Worm (Caenorhabditis elegans) whole organism, L2 larva: ENCODE results near the gene dpyd-1.

ENCODE experiments used
- C34F6.9 ChIP-seq: fragments of 150-350 bp; optimal IDR thresholded peaks from 2 replicates; lab custom pipeline; 2014; ENCODE audit warnings: missing biosample characterization, missing genetic modification characterization
- F13H6.1 ChIP-seq: sonication (generic microtip); optimal IDR thresholded peaks from 2 replicates; lab custom pipeline; 2016; ENCODE audit warnings: missing genetic modification characterization, missing compliant biosample characterization
- R02D3.7 ChIP-seq: fragments of 150-350 bp; optimal IDR thresholded peaks from 2 replicates; lab custom pipeline; 2014; ENCODE audit warnings: missing biosample characterization, missing genetic modification characterization
- Y55F3AM.14 ChIP-seq: fragments of 200-800 bp; sonication (Bioruptor generic); optimal IDR thresholded peaks from 2 replicates; lab custom pipeline; 2018; ENCODE audit warnings: mild to moderate bottlenecking, missing genetic modification characterization, missing compliant biosample characterization
- ZK546.5 ChIP-seq: sonication (generic microtip); optimal IDR thresholded peaks from 2 replicates; lab custom pipeline; 2017; ENCODE audit warnings: missing biosample characterization, missing genetic modification characterization
- alr-1 ChIP-seq: fragments of 150-350 bp; optimal IDR thresholded peaks from 2 replicates; lab custom pipeline; 2014; ENCODE audit warnings: missing biosample characterization, missing genetic modification characterization
- aly-2 ChIP-seq: fragments of 150-350 bp; optimal IDR thresholded peaks from 2 replicates; lab custom pipeline; 2014; ENCODE audit warnings: missing biosample characterization, missing genetic modification characterization
- ama-1 ChIP-seq: fragments of 150-350 bp; optimal IDR thresholded peaks from 2 replicates; lab custom pipeline; 2018; ENCODE audit warnings: inconsistent platforms
- blmp-1 ChIP-seq: sonication (generic microtip); optimal IDR thresholded peaks from 2 replicates; lab custom pipeline; 2017; ENCODE audit warnings: missing genetic modification characterization, mild to moderate bottlenecking, missing compliant biosample characterization, antibody characterized with exemption, moderate library complexity; ENCODE audit not compliant: insufficient read depth
- ceh-16 ChIP-seq: fragments of 150-350 bp; optimal IDR thresholded peaks from 2 replicates; lab custom pipeline; 2014; ENCODE audit warnings: missing biosample characterization, missing genetic modification characterization
- ceh-82 ChIP-seq: fragments of 150-350 bp; optimal IDR thresholded peaks from 2 replicates; lab custom pipeline; 2014; ENCODE audit warnings: missing biosample characterization, missing genetic modification characterization
- crh-2 ChIP-seq: sonication (generic microtip); optimal IDR thresholded peaks from 2 replicates; lab custom pipeline; 2017; ENCODE audit warnings: missing biosample characterization, missing genetic modification characterization
- dmd-4 ChIP-seq: sonication (generic microtip); optimal IDR thresholded peaks from 2 replicates; lab custom pipeline; 2017; ENCODE audit warnings: missing biosample characterization, missing genetic modification characterization
- egl-27 ChIP-seq: sonication (generic microtip); optimal IDR thresholded peaks from 3 replicates; lab custom pipeline; 2017; ENCODE audit warnings: missing biosample characterization, missing genetic modification reagents, missing genetic modification characterization
- elt-1 ChIP-seq: fragments of 150-350 bp; optimal IDR thresholded peaks from 2 replicates; lab custom pipeline; 2014; ENCODE audit warnings: missing biosample characterization, missing genetic modification characterization
- elt-3 ChIP-seq: sonication (generic microtip); optimal IDR thresholded peaks from 2 replicates; lab custom pipeline; 2017; ENCODE audit warnings: missing biosample characterization, missing genetic modification characterization
- fos-1 ChIP-seq: fragments of 150-350 bp; optimal IDR thresholded peaks from 2 replicates; lab custom pipeline; 2014; ENCODE audit warnings: missing biosample characterization, missing genetic modification characterization
- gmeb-1 ChIP-seq: fragments of 150-350 bp; optimal IDR thresholded peaks from 2 replicates; lab custom pipeline; 2014; ENCODE audit warnings: missing biosample characterization, missing genetic modification characterization
- lin-11 ChIP-seq: fragments of 150-350 bp; sonication (generic microtip); optimal IDR thresholded peaks from 2 replicates; lab custom pipeline; 2014; ENCODE audit warnings: missing biosample characterization, missing genetic modification characterization, inconsistent platforms, mixed read lengths
- lin-13 ChIP-seq: fragments of 150-350 bp; optimal IDR thresholded peaks from 2 replicates; lab custom pipeline; 2014; ENCODE audit warnings: missing biosample characterization, missing genetic modification reagents, missing genetic modification characterization
- lin-39 ChIP-seq: fragments of 150-350 bp; optimal IDR thresholded peaks from 2 replicates; lab custom pipeline; 2014; ENCODE audit warnings: missing biosample characterization, missing genetic modification reagents, missing genetic modification characterization
- lsy-2 ChIP-seq, 2 experiments: fragments of 150-350 bp in 1 of 2; sonication (generic microtip) in 1 of 2; optimal IDR thresholded peaks; 2 replicates each; lab custom pipeline; 2014 to 2017; ENCODE audit warnings: missing biosample characterization in 2 of 2, missing genetic modification characterization in 2 of 2
- mab-5 ChIP-seq: fragments of 150-350 bp; optimal IDR thresholded peaks from 2 replicates; lab custom pipeline; 2014; ENCODE audit warnings: missing biosample characterization, missing genetic modification characterization
- mbf-1 ChIP-seq: sonication (generic microtip); optimal IDR thresholded peaks from 2 replicates; lab custom pipeline; 2017; ENCODE audit warnings: missing biosample characterization, missing genetic modification characterization
- mdl-1 ChIP-seq, 2 experiments: fragments of 150-350 bp in 1 of 2; sonication (generic microtip) in 1 of 2; optimal IDR thresholded peaks; 2 replicates each; lab custom pipeline; 2017; ENCODE audit warnings: missing biosample characterization in 2 of 2, missing genetic modification characterization in 2 of 2
- nhr-10 ChIP-seq: sonication (generic microtip); optimal IDR thresholded peaks from 2 replicates; lab custom pipeline; 2017; ENCODE audit warnings: missing biosample characterization, missing genetic modification characterization
- nhr-11 ChIP-seq: fragments of 150-350 bp; optimal IDR thresholded peaks from 2 replicates; lab custom pipeline; 2014; ENCODE audit warnings: missing biosample characterization, missing genetic modification characterization
- nhr-12 ChIP-seq: fragments of 150-350 bp; optimal IDR thresholded peaks from 2 replicates; lab custom pipeline; 2014; ENCODE audit warnings: missing biosample characterization, missing genetic modification characterization
- nhr-129 ChIP-seq: fragments of 150-350 bp; optimal IDR thresholded peaks from 2 replicates; lab custom pipeline; 2014; ENCODE audit warnings: missing biosample characterization, missing genetic modification characterization
- nhr-21 ChIP-seq: fragments of 150-350 bp; optimal IDR thresholded peaks from 2 replicates; lab custom pipeline; 2014; ENCODE audit warnings: missing biosample characterization, missing genetic modification characterization
- nhr-23 ChIP-seq: fragments of 150-350 bp; optimal IDR thresholded peaks from 2 replicates; lab custom pipeline; 2014; ENCODE audit warnings: missing biosample characterization, missing genetic modification reagents, missing genetic modification characterization
- nhr-237 ChIP-seq: fragments of 150-350 bp; optimal IDR thresholded peaks from 2 replicates; lab custom pipeline; 2014; ENCODE audit warnings: missing biosample characterization, missing genetic modification characterization
- nhr-25 ChIP-seq: fragments of 150-350 bp; sonication (generic microtip); optimal IDR thresholded peaks from 3 replicates; lab custom pipeline; 2014; ENCODE audit warnings: missing biosample characterization, missing genetic modification characterization
- nhr-6 ChIP-seq: fragments of 150-350 bp; optimal IDR thresholded peaks from 2 replicates; lab custom pipeline; 2014; ENCODE audit warnings: missing biosample characterization, missing genetic modification characterization
- nhr-77 ChIP-seq: fragments of 150-350 bp; optimal IDR thresholded peaks from 2 replicates; lab custom pipeline; 2014; ENCODE audit warnings: missing biosample characterization, missing genetic modification characterization
- peb-1 ChIP-seq: fragments of 150-350 bp; optimal IDR thresholded peaks from 2 replicates; lab custom pipeline; 2014; ENCODE audit warnings: missing biosample characterization, missing genetic modification characterization
- sem-4 ChIP-seq: fragments of 150-350 bp; optimal IDR thresholded peaks from 2 replicates; lab custom pipeline; 2014; ENCODE audit warnings: missing biosample characterization, missing genetic modification reagents, missing genetic modification characterization
- skn-1 ChIP-seq: sonication (generic microtip); optimal IDR thresholded peaks from 2 replicates; lab custom pipeline; 2017; ENCODE audit warnings: missing biosample characterization, missing genetic modification characterization
- sma-3 ChIP-seq: sonication (generic microtip); optimal IDR thresholded peaks from 2 replicates; lab custom pipeline; 2016; ENCODE audit warnings: missing genetic modification reagents, missing genetic modification characterization, missing compliant biosample characterization
- sma-9 ChIP-seq, 2 experiments: fragments of 150-350 bp in 1 of 2; sonication (generic microtip) in 1 of 2; optimal IDR thresholded peaks; 2 replicates each; lab custom pipeline; 2014 to 2016; ENCODE audit warnings: missing genetic modification characterization in 2 of 2, mild to moderate bottlenecking in 1 of 2, missing biosample characterization in 1 of 2, missing compliant biosample characterization in 1 of 2, missing genetic modification reagents in 1 of 2, moderate library complexity in 1 of 2
- snpc-4 ChIP-seq: fragments of 150-350 bp; optimal IDR thresholded peaks from 2 replicates; lab custom pipeline; 2014; ENCODE audit warnings: missing biosample characterization, missing genetic modification characterization
- unc-39 ChIP-seq: fragments of 150-350 bp; optimal IDR thresholded peaks from 2 replicates; lab custom pipeline; 2014; ENCODE audit warnings: missing biosample characterization, missing genetic modification characterization
- unc-55 ChIP-seq: fragments of 150-350 bp; sonication (generic microtip); optimal IDR thresholded peaks from 3 replicates; lab custom pipeline; 2014; ENCODE audit warnings: missing biosample characterization, missing genetic modification reagents, missing genetic modification characterization
- unc-62 ChIP-seq: fragments of 150-350 bp; optimal IDR thresholded peaks from 2 replicates; lab custom pipeline; 2014; ENCODE audit warnings: missing biosample characterization, missing genetic modification reagents, missing genetic modification characterization
- zag-1 ChIP-seq: fragments of 150-350 bp; optimal IDR thresholded peaks from 2 replicates; lab custom pipeline; 2014; ENCODE audit warnings: missing biosample characterization, missing genetic modification characterization
- ztf-1 ChIP-seq: fragments of 200-800 bp; sonication (Bioruptor generic); conservative IDR thresholded peaks from 2 replicates; pipeline ENCODE4 v1.3.6; 2022; ENCODE audit warnings: missing genetic modification characterization, missing compliant biosample characterization
- ztf-11 ChIP-seq: sonication (generic microtip); optimal IDR thresholded peaks from 2 replicates; lab custom pipeline; 2017; ENCODE audit warnings: missing biosample characterization, missing genetic modification characterization
- ztf-4 ChIP-seq: fragments of 150-350 bp; optimal IDR thresholded peaks from 2 replicates; lab custom pipeline; 2014; ENCODE audit warnings: missing biosample characterization, missing genetic modification characterization

Gene dpyd-1

ce11 chrX:5475164-5475576 lies 7.5 kb downstream of the dpyd-1 start:
- TF ChIP-seq nhr-12 (tag; lab: Kevin White, UChicago), result no peak
- TF ChIP-seq ceh-16 (tag; lab: Kevin White, UChicago), result peak; percentile 82
- peak in 1 of 2 experiments; percentile 51 for TF ChIP-seq lsy-2 (tag; optimal IDR thresholded peaks at IDR 0.05; lab: Kevin White, UChicago)
- TF ChIP-seq sma-9 (GFP tag; optimal IDR thresholded peaks at IDR 0.05; lab: Kevin White, UChicago), result peak; percentile 86
- TF ChIP-seq sma-9 (tag; optimal IDR thresholded peaks at IDR 0.05; lab: Kevin White, UChicago), result no peak
- peak; percentile 80 for TF ChIP-seq crh-2 (tag; lab: Kevin White, UChicago)
- peak; percentile 42 for TF ChIP-seq sem-4 (tag; lab: Kevin White, UChicago)
- TF ChIP-seq egl-27, result peak; percentile 58
- peak; percentile 96 for TF ChIP-seq nhr-129 (tag; lab: Kevin White, UChicago)
- no peak for TF ChIP-seq nhr-23 (tag; lab: Kevin White, UChicago)
- TF ChIP-seq skn-1 (tag; lab: Kevin White, UChicago), result no peak
- TF ChIP-seq ama-1 (lab: Kevin White, UChicago), result no peak
- no peak for TF ChIP-seq nhr-10
- TF ChIP-seq lin-13, result peak; percentile 25
- peak; percentile 62 for TF ChIP-seq C34F6.9 (tag; lab: Kevin White, UChicago)
- TF ChIP-seq dmd-4 (tag; lab: Kevin White, UChicago), result no peak
- peak; percentile 20 for TF ChIP-seq lin-11 (tag; lab: Kevin White, UChicago)
- no peak for TF ChIP-seq aly-2 (tag; lab: Kevin White, UChicago)
- no peak for TF ChIP-seq ztf-4 (tag; lab: Kevin White, UChicago)
- peak; percentile 10 for TF ChIP-seq Y55F3AM.14 (GFP tag; lab: Kevin White, UChicago)
- no peak for TF ChIP-seq ztf-1
- TF ChIP-seq nhr-6, result peak; percentile 70
- TF ChIP-seq elt-3 (tag; lab: Kevin White, UChicago), result no peak
- TF ChIP-seq sma-3 (GFP tag; lab: Kevin White, UChicago), result peak; percentile 85
- TF ChIP-seq ZK546.5, result no peak
- no peak for TF ChIP-seq unc-39 (tag; lab: Kevin White, UChicago)
- no peak for TF ChIP-seq alr-1 (tag; lab: Kevin White, UChicago)
- no peak for TF ChIP-seq unc-55 (GFP tag; lab: Kevin White, UChicago)
- peak; percentile 33 for TF ChIP-seq gmeb-1 (tag; lab: Kevin White, UChicago)
- TF ChIP-seq nhr-237 (tag; lab: Kevin White, UChicago), result no peak
- peak; percentile 69 for TF ChIP-seq peb-1 (tag; lab: Kevin White, UChicago)
- peak; percentile 87 for TF ChIP-seq nhr-25 (tag; lab: Kevin White, UChicago)
- peak; percentile 32 for TF ChIP-seq snpc-4 (tag; lab: Kevin White, UChicago)
- TF ChIP-seq blmp-1 (tag; lab: Kevin White, UChicago), result peak; percentile 81
- TF ChIP-seq mab-5 (tag; lab: Kevin White, UChicago), result no peak
- no peak for TF ChIP-seq unc-62
- no peak for TF ChIP-seq ztf-11 (tag; lab: Kevin White, UChicago)
- TF ChIP-seq lin-39 (tag; lab: Kevin White, UChicago), result no peak
- peak; percentile 66 for TF ChIP-seq nhr-21
- no peak for TF ChIP-seq nhr-77 (tag; lab: Kevin White, UChicago)
- TF ChIP-seq mbf-1 (tag; lab: Kevin White, UChicago), result no peak
- peak; percentile 85 for TF ChIP-seq fos-1 (tag; lab: Kevin White, UChicago)
- no peak for TF ChIP-seq zag-1 (tag; lab: Kevin White, UChicago)
- TF ChIP-seq F13H6.1 (tag; lab: Kevin White, UChicago), result peak; percentile 84
- no peak for TF ChIP-seq R02D3.7 (tag; lab: Kevin White, UChicago)
- no peak for TF ChIP-seq ceh-82 (tag; lab: Kevin White, UChicago)
- TF ChIP-seq mdl-1 (tag; optimal IDR thresholded peaks at IDR 0.05; lab: Kevin White, UChicago), result peak in 1 of 2 experiments; percentile 24
- no peak for TF ChIP-seq elt-1 (tag; lab: Kevin White, UChicago)
- no peak for TF ChIP-seq nhr-11 (tag; lab: Kevin White, UChicago)
